Fruit fly (Drosophila melanogaster) whole organism, embryonic: ENCODE measurements around the gene Set2.

Source experiments
- Adf1 ChIP-seq: fragments of 200-800 bp; sonication (Bioruptor generic); IDR thresholded peaks from 2 replicates; pipeline ENCODE4 v1.3.6; 2022; ENCODE audit warnings: missing biosample characterization, missing genetic modification characterization
- CG10366 ChIP-seq: fragments of 200-800 bp; sonication (Bioruptor generic); IDR thresholded peaks from 2 replicates; pipeline ENCODE4 v1.3.6; 2022; ENCODE audit warnings: missing biosample characterization, missing genetic modification characterization
- CG11504 ChIP-seq: fragments of 200-800 bp; sonication (Bioruptor generic); optimal IDR thresholded peaks from 3 replicates; lab custom pipeline; 2019; ENCODE audit warnings: missing biosample characterization, mild to moderate bottlenecking, missing genetic modification characterization, moderate library complexity
- CG14441 ChIP-seq: fragments of 200-800 bp; sonication (Bioruptor generic); IDR thresholded peaks from 2 replicates; pipeline ENCODE4 v1.3.6; 2022; ENCODE audit warnings: missing biosample characterization, missing genetic modification characterization
- CG17385 ChIP-seq: fragments of 200-800 bp; sonication (Bioruptor generic); optimal IDR thresholded peaks from 3 replicates; lab custom pipeline; 2018; ENCODE audit warnings: missing biosample characterization, mild to moderate bottlenecking, missing genetic modification characterization
- CG17612 ChIP-seq: fragments of 200-800 bp; sonication (Bioruptor generic); IDR thresholded peaks from 2 replicates; pipeline ENCODE4 v1.3.6; 2022; ENCODE audit warnings: missing biosample characterization, missing genetic modification characterization
- CG1792 ChIP-seq: fragments of 200-800 bp; sonication (Bioruptor generic); optimal IDR thresholded peaks from 2 replicates; lab custom pipeline; 2016; ENCODE audit warnings: missing biosample characterization, missing genetic modification characterization
- CG31388 ChIP-seq: fragments of 200-800 bp; sonication (Bioruptor generic); optimal IDR thresholded peaks from 2 replicates; lab custom pipeline; 2016; ENCODE audit warnings: missing biosample characterization, missing genetic modification characterization
- CG4360 ChIP-seq: fragments of 200-800 bp; sonication (Bioruptor generic); IDR thresholded peaks from 2 replicates; pipeline ENCODE4 v1.3.6; 2022; ENCODE audit warnings: missing biosample characterization, missing genetic modification characterization
- CG43689 ChIP-seq: fragments of 200-800 bp; sonication (Bioruptor generic); IDR thresholded peaks from 2 replicates; pipeline ENCODE4 v1.3.6; 2022; ENCODE audit warnings: missing biosample characterization, missing genetic modification characterization
- CG4617 ChIP-seq: fragments of 200-800 bp; sonication (Bioruptor generic); optimal IDR thresholded peaks from 3 replicates; lab custom pipeline; 2016; ENCODE audit warnings: missing biosample characterization, missing genetic modification characterization, borderline replicate concordance
- CG6654 ChIP-seq: fragments of 200-800 bp; sonication (Bioruptor generic); optimal IDR thresholded peaks from 2 replicates; lab custom pipeline; 2017; ENCODE audit warnings: missing biosample characterization, mild to moderate bottlenecking, missing genetic modification characterization
- CG6683 ChIP-seq: fragments of 200-800 bp; sonication (Bioruptor generic); optimal IDR thresholded peaks from 2 replicates; lab custom pipeline; 2017; ENCODE audit warnings: missing biosample characterization, mild to moderate bottlenecking, missing genetic modification characterization, missing genetic modification reagents
- CG6765 ChIP-seq: fragments of 200-800 bp; sonication (Bioruptor generic); optimal IDR thresholded peaks from 3 replicates; lab custom pipeline; 2017; ENCODE audit warnings: missing biosample characterization, mild to moderate bottlenecking, missing genetic modification characterization
- CG6854 ChIP-seq: fragments of 200-800 bp; sonication (Bioruptor generic); optimal IDR thresholded peaks from 3 replicates; lab custom pipeline; 2017; ENCODE audit warnings: missing biosample characterization, mild to moderate bottlenecking, missing genetic modification characterization
- CG7357 ChIP-seq: fragments of 200-800 bp; sonication (Bioruptor generic); IDR thresholded peaks from 3 replicates; pipeline ENCODE4 v1.3.6; 2022; ENCODE audit warnings: missing biosample characterization, missing genetic modification characterization
- CG7372 ChIP-seq: fragments of 200-800 bp; sonication (Bioruptor generic); IDR thresholded peaks from 2 replicates; pipeline ENCODE4 v1.3.6; 2022; ENCODE audit warnings: missing biosample characterization, missing genetic modification characterization
- CG7556 ChIP-seq: fragments of 200-800 bp; sonication (Bioruptor generic); optimal IDR thresholded peaks from 2 replicates; lab custom pipeline; 2017; ENCODE audit warnings: missing biosample characterization, mild to moderate bottlenecking, missing genetic modification characterization
- CG7786 ChIP-seq: fragments of 200-800 bp; sonication (Bioruptor generic); optimal IDR thresholded peaks from 2 replicates; lab custom pipeline; 2016; ENCODE audit warnings: missing biosample characterization, missing genetic modification characterization
- CG8478 ChIP-seq: fragments of >200 bp; optimal IDR thresholded peaks from 2 replicates; lab custom pipeline; 2018
- CG9876 ChIP-seq: fragments of 200-800 bp; sonication (Bioruptor generic); optimal IDR thresholded peaks from 2 replicates; lab custom pipeline; 2016; ENCODE audit warnings: missing biosample characterization, missing genetic modification characterization
- D19A ChIP-seq: fragments of 200-800 bp; optimal IDR thresholded peaks from 3 replicates; lab custom pipeline; 2019; ENCODE audit warnings: missing biosample characterization, mild to moderate bottlenecking, missing genetic modification characterization, moderate library complexity
- Dip2 ChIP-seq: fragments of 200-800 bp; sonication (Bioruptor generic); IDR thresholded peaks from 2 replicates; pipeline ENCODE4 v1.3.6; 2022; ENCODE audit warnings: missing biosample characterization, missing genetic modification characterization
- ERR ChIP-seq: fragments of 200-800 bp; sonication (Bioruptor generic); optimal IDR thresholded peaks from 2 replicates; lab custom pipeline; 2016; ENCODE audit warnings: missing biosample characterization, missing genetic modification characterization
- Eip74EF ChIP-seq, 2 experiments: fragments of 200-800 bp in 1 of 2; fragments of >200 bp in 1 of 2; sonication (Bioruptor generic) in 1 of 2; optimal IDR thresholded peaks; 2 replicates each; lab custom pipeline; 2017 to 2019; ENCODE audit warnings: missing biosample characterization in 2 of 2, missing genetic modification characterization in 2 of 2, mild to moderate bottlenecking in 1 of 2, moderate library complexity in 1 of 2
- Fer1 ChIP-seq: fragments of 200-800 bp; sonication (Bioruptor generic); optimal IDR thresholded peaks from 2 replicates; lab custom pipeline; 2017; ENCODE audit warnings: missing biosample characterization, mild to moderate bottlenecking, missing genetic modification characterization
- HmgD ChIP-seq: fragments of 200-800 bp; sonication (Bioruptor generic); optimal IDR thresholded peaks from 3 replicates; lab custom pipeline; 2016; ENCODE audit warnings: missing biosample characterization, missing genetic modification characterization
- Kr ChIP-seq: fragments of 200-800 bp; sonication (Bioruptor generic); optimal IDR thresholded peaks from 2 replicates; lab custom pipeline; 2017; ENCODE audit warnings: missing biosample characterization, mild to moderate bottlenecking, missing genetic modification characterization
- Lim3 ChIP-seq: fragments of 200-800 bp; sonication (Bioruptor generic); IDR thresholded peaks from 2 replicates; pipeline ENCODE4 v1.3.6; 2022; ENCODE audit warnings: missing biosample characterization, missing genetic modification characterization
- Oli ChIP-seq: fragments of 200-800 bp; sonication (Bioruptor generic); optimal IDR thresholded peaks from 2 replicates; lab custom pipeline; 2018; ENCODE audit warnings: missing biosample characterization, mild to moderate bottlenecking, missing genetic modification characterization, moderate library complexity
- Sry-δ ChIP-seq: fragments of 200-800 bp; sonication (Bioruptor generic); optimal IDR thresholded peaks from 2 replicates; lab custom pipeline; 2016; ENCODE audit warnings: missing biosample characterization, missing genetic modification characterization
- Tbp ChIP-seq: fragments of >200 bp; optimal IDR thresholded peaks from 2 replicates; lab custom pipeline; 2018; ENCODE audit warnings: missing biosample characterization, missing genetic modification characterization
- Xbp1 ChIP-seq: fragments of 200-800 bp; sonication (Bioruptor generic); optimal IDR thresholded peaks from 3 replicates; lab custom pipeline; 2016; ENCODE audit warnings: missing biosample characterization, mild to moderate bottlenecking, missing genetic modification characterization
- YL-1 ChIP-seq: fragments of 200-800 bp; sonication (Bioruptor generic); optimal IDR thresholded peaks from 3 replicates; lab custom pipeline; 2017; ENCODE audit warnings: missing biosample characterization, mild to moderate bottlenecking, missing genetic modification characterization
- chif ChIP-seq, 2 experiments: fragments of 200-800 bp; sonication (Bioruptor generic); optimal IDR thresholded peaks; 3 replicates each; lab custom pipeline; 2016; ENCODE audit warnings: missing biosample characterization in 2 of 2, missing genetic modification characterization in 2 of 2
- dpn ChIP-seq, 2 experiments: fragments of 200-800 bp; sonication (Bioruptor generic); optimal IDR thresholded peaks; 3 replicates each; lab custom pipeline; 2016; ENCODE audit warnings: missing biosample characterization in 2 of 2, missing genetic modification characterization in 2 of 2
- esg ChIP-seq: fragments of 200-800 bp; sonication (Bioruptor generic); conservative IDR thresholded peaks from 2 replicates; pipeline ENCODE4 v1.3.6; 2022; ENCODE audit warnings: missing biosample characterization, missing genetic modification characterization
- fd102C ChIP-seq: fragments of 200-800 bp; sonication (Bioruptor generic); optimal IDR thresholded peaks from 2 replicates; lab custom pipeline; 2018; ENCODE audit warnings: missing biosample characterization, mild to moderate bottlenecking, missing genetic modification characterization, moderate library complexity
- gcm ChIP-seq: fragments of 200-800 bp; sonication (Bioruptor generic); optimal IDR thresholded peaks from 2 replicates; lab custom pipeline; 2019; ENCODE audit warnings: missing biosample characterization, mild to moderate bottlenecking, missing genetic modification characterization, moderate library complexity
- grau ChIP-seq: fragments of 200-800 bp; optimal IDR thresholded peaks from 3 replicates; lab custom pipeline; 2019; ENCODE audit warnings: missing biosample characterization, mild to moderate bottlenecking, missing genetic modification characterization, moderate library complexity
- hkb ChIP-seq, 2 experiments: fragments of 200-800 bp in 1 of 2; fragments of >200 bp in 1 of 2; sonication (Bioruptor generic) in 1 of 2; IDR thresholded peaks in 1 of 2; optimal IDR thresholded peaks in 1 of 2; 2 replicates each; pipeline versions ENCODE4 v1.3.6 to Lab custom; 2017 to 2022; ENCODE audit warnings: missing biosample characterization in 1 of 2, missing genetic modification characterization in 1 of 2
- klu ChIP-seq: fragments of 200-800 bp; sonication (Bioruptor generic); IDR thresholded peaks from 2 replicates; pipeline ENCODE4 v1.3.6; 2022; ENCODE audit warnings: missing biosample characterization, missing genetic modification characterization
- lov ChIP-seq, 2 experiments: fragments of 200-800 bp in 1 of 2; fragments of >200 bp in 1 of 2; sonication (Bioruptor generic) in 1 of 2; IDR thresholded peaks in 1 of 2; optimal IDR thresholded peaks in 1 of 2; 2 replicates in 1 of 2; 3 replicates in 1 of 2; pipeline versions ENCODE4 v1.3.6 to Lab custom; 2017 to 2022; ENCODE audit warnings: missing biosample characterization in 1 of 2, missing genetic modification characterization in 1 of 2
- pan ChIP-seq, 4 experiments: fragments of >200 bp in 3 of 4; fragments of 200-800 bp in 1 of 4; sonication (Bioruptor generic) in 1 of 4; optimal IDR thresholded peaks in 3 of 4; IDR thresholded peaks in 1 of 4; 2 replicates each; pipeline versions ENCODE4 v1.3.6 to Lab custom; 2017 to 2022; ENCODE audit warnings: missing biosample characterization in 2 of 4, missing genetic modification characterization in 2 of 4, mixed read lengths in 1 of 4
- pnt ChIP-seq: fragments of 200-800 bp; sonication (Bioruptor generic); optimal IDR thresholded peaks from 3 replicates; lab custom pipeline; 2016; ENCODE audit warnings: missing biosample characterization, missing genetic modification characterization
- schlank ChIP-seq: fragments of 200-800 bp; sonication (Bioruptor generic); optimal IDR thresholded peaks from 2 replicates; lab custom pipeline; 2018; ENCODE audit warnings: missing biosample characterization, mild to moderate bottlenecking, missing genetic modification characterization
- sens-2 ChIP-seq: fragments of 200-800 bp; sonication (Bioruptor generic); IDR thresholded peaks from 2 replicates; pipeline ENCODE4 v1.3.6; 2022; ENCODE audit warnings: missing biosample characterization, missing genetic modification characterization
- so ChIP-seq: fragments of 200-800 bp; sonication (Bioruptor generic); IDR thresholded peaks from 3 replicates; pipeline ENCODE4 v1.3.6; 2022; ENCODE audit warnings: missing biosample characterization, missing genetic modification characterization
- ssp ChIP-seq: fragments of 200-800 bp; sonication (Bioruptor generic); IDR thresholded peaks from 2 replicates; pipeline ENCODE4 v1.3.6; 2022; ENCODE audit warnings: missing biosample characterization, missing genetic modification characterization
- ttk ChIP-seq: fragments of 200-800 bp; sonication (Bioruptor generic); IDR thresholded peaks from 2 replicates; pipeline ENCODE4 v2.1.2; 2022; ENCODE audit warnings: missing biosample characterization, missing genetic modification characterization
- unpg ChIP-seq: fragments of 200-800 bp; sonication (Bioruptor generic); optimal IDR thresholded peaks from 3 replicates; lab custom pipeline; 2018; ENCODE audit warnings: missing biosample characterization, mild to moderate bottlenecking, missing genetic modification characterization, moderate library complexity

Set2 gene

dm6 chrX:13447438-13447837, 34.4 kb downstream of the Set2 start (continued):
- TF ChIP-seq ERR (GFP tag; lab: Kevin White, UChicago) (no peak), CG7372 (GFP tag; lab: Robert Waterston, UW) (no peak), Eip74EF (GFP tag; optimal IDR thresholded peaks at IDR 0.05; lab: Kevin White, UChicago) (no peak), gcm (GFP tag; lab: Kevin White, UChicago) (no peak), grau (tag; lab: Kevin White, UChicago) (peak; percentile 42), Tbp (GFP tag; lab: Kevin White, UChicago) (no peak), pnt (no peak), CG6854 (GFP tag; lab: Kevin White, UChicago) (no peak), sens-2 (GFP tag; lab: Robert Waterston, UW) (no peak), CG17612 (GFP tag; lab: Robert Waterston, UW) (no peak), Fer1 (GFP tag; lab: Kevin White, UChicago) (no peak), CG6765 (no peak), CG43689 (0 out of 2 replicates have a peak, but pooled peaks have one; percentile 10), Kr (GFP tag; lab: Kevin White, UChicago) (no peak), D19A (tag; lab: Kevin White, UChicago) (no peak), CG10366 (GFP tag; lab: Robert Waterston, UW) (peak; percentile 32; the same call in 1 of the 2 replicates), fd102C (GFP tag; lab: Kevin White, UChicago) (no peak), dpn (GFP tag; optimal IDR thresholded peaks at IDR 0.05; lab: Kevin White, UChicago) (no peak), Oli (no peak), CG7556 (GFP tag; lab: Kevin White, UChicago) (no peak), ssp (no peak), pan (optimal IDR thresholded peaks at IDR 0.05; lab: Kevin White, UChicago) (no peak), pan (GFP tag; optimal IDR thresholded peaks at IDR 0.05 in 1 of 2, IDR thresholded peaks at IDR 0.05 in 1 of 2) (peak in 1 of 2 experiments; percentile 43), CG4617 (GFP tag; lab: Kevin White, UChicago) (no peak), CG31388 (GFP tag; lab: Kevin White, UChicago) (no peak), CG6683 (GFP tag; lab: Kevin White, UChicago) (no peak), CG7357 (GFP tag; lab: Robert Waterston, UW) (no peak), unpg (GFP tag; lab: Kevin White, UChicago) (no peak), CG14441 (peak; percentile 65), CG8478 (lab: Kevin White, UChicago) (no peak), CG4360 (GFP tag; lab: Robert Waterston, UW) (no peak), CG9876 (no peak), klu (GFP tag; lab: Robert Waterston, UW) (no peak), schlank (tag; lab: Kevin White, UChicago) (no peak), Adf1 (GFP tag; lab: Robert Waterston, UW) (no peak), Lim3 (no peak), CG7786 (GFP tag; lab: Kevin White, UChicago) (no peak), HmgD (no peak), esg (peak; percentile 38; the same call in 1 of the 2 replicates), Xbp1 (no peak), CG11504 (tag; lab: Kevin White, UChicago) (peak; percentile 34), lov (optimal IDR thresholded peaks at IDR 0.05; lab: Kevin White, UChicago) (no peak), lov (GFP tag; IDR thresholded peaks at IDR 0.05; lab: Robert Waterston, UW) (no peak), hkb (optimal IDR thresholded peaks at IDR 0.05; lab: Kevin White, UChicago) (no peak), hkb (GFP tag; IDR thresholded peaks at IDR 0.05; lab: Robert Waterston, UW) (no peak), CG6654 (GFP tag; lab: Kevin White, UChicago) (no peak), CG1792 (GFP tag; lab: Kevin White, UChicago) (no peak), Sry-δ (GFP tag; lab: Kevin White, UChicago) (no peak), Dip2 (GFP tag; lab: Robert Waterston, UW) (no peak), ttk (GFP tag; lab: Robert Waterston, UW) (no peak), CG17385 (GFP tag; lab: Kevin White, UChicago) (no peak), YL-1 (no peak), so (GFP tag; lab: Robert Waterston, UW) (no peak), chif (GFP tag; optimal IDR thresholded peaks at IDR 0.05; lab: Kevin White, UChicago) (no peak)
